Fruit fly (Drosophila melanogaster): ENCODE data around the gene east.

DNA sequence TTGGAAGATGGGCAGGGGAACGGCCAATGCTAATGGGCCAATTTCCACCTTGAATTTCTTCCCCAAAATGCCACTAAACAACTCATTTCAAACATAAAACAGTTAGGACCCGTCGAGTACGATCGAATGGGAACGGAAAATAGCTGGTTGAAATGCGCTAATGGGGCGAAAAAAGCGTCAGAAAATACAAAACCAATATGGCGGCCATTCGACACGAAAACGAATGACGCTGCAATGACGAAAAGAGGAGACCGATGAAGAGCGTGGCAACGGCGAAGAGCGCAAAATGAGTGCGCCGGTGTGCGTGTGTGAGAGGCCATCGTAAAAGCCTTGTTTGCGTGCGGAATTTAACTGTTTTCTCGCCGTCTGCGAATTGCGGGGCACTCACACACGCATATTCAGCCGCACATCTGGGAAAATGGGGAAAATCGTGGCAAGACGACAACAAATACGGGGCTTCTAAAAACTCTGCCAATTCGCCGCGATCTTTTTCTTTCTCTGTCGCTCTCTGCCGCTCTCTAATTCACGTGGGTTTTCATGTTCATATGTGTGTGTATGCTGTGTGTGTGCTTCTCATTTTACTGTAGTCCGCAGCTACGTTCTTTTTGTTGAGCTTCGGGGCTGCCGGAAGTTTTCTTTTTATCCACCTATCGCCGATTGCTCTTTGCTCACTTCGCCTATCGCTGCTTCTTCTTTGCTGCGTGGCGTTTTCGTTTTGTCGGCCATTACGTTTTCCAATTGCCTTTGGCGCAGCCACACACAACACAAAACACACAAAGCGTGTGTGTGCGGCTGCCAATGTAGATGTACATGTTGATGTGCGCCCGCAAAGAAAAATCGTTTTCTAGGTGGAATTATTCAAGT, at the start of gene east:
- TF ChIP-seq h (optimal IDR thresholded peaks at IDR 0.05) = no peak
- peak; percentile 57 for TF ChIP-seq psq (optimal IDR thresholded peaks at IDR 0.05)
- TF ChIP-seq Sin3A (optimal IDR thresholded peaks at IDR 0.05) = no peak
- TF ChIP-seq Myc (optimal IDR thresholded peaks at IDR 0.05) = no peak
- TF ChIP-seq ttk (optimal IDR thresholded peaks at IDR 0.05) = no peak
